Fruit fly (Drosophila melanogaster): ENCODE measurements around the gene m.

The m gene

dm6 chrX:11818047-11818766, 64.1 kb downstream of the m start (continued):
- TF ChIP-seq dpn (GFP tag; optimal IDR thresholded peaks at IDR 0.05): peak; percentile 95 to 96
- TF ChIP-seq nom (GFP tag; optimal IDR thresholded peaks at IDR 0.05): peak; percentile 66
- peak; percentile 90 for TF ChIP-seq btn (GFP tag; optimal IDR thresholded peaks at IDR 0.05)
- no peak for TF ChIP-seq Sin3A (optimal IDR thresholded peaks at IDR 0.05)
- no peak for TF ChIP-seq pita (GFP tag; optimal IDR thresholded peaks at IDR 0.05)
- TF ChIP-seq pb (GFP tag; optimal IDR thresholded peaks at IDR 0.05): peak; percentile 93
- TF ChIP-seq CG7372 (GFP tag; IDR thresholded peaks at IDR 0.05): peak; percentile 89
- peak; percentile 98 for TF ChIP-seq pfk (GFP tag; optimal IDR thresholded peaks at IDR 0.05)
- peak; percentile 52 for TF ChIP-seq CG3995 (GFP tag; optimal IDR thresholded peaks at IDR 0.05)
- peak; percentile 95 for TF ChIP-seq CG12659 (GFP tag; optimal IDR thresholded peaks at IDR 0.05)
- TF ChIP-seq CG11560 (tag; IDR thresholded peaks at IDR 0.05): peak; percentile 68; the same call in 2 of the 3 replicates
- no peak for TF ChIP-seq sc (optimal IDR thresholded peaks at IDR 0.05)
- TF ChIP-seq sc (GFP tag; optimal IDR thresholded peaks at IDR 0.05): peak; percentile 92
- TF ChIP-seq Meics (GFP tag; optimal IDR thresholded peaks at IDR 0.05): peak; percentile 92
- TF ChIP-seq CG9797 (GFP tag; optimal IDR thresholded peaks at IDR 0.05): peak; percentile 16
- TF ChIP-seq maf-S (GFP tag; optimal IDR thresholded peaks at IDR 0.05): peak; percentile 94
- peak; percentile 92 for TF ChIP-seq phol (tag; optimal IDR thresholded peaks at IDR 0.05)
- peak; percentile 83 for TF ChIP-seq CG2116 (GFP tag; optimal IDR thresholded peaks at IDR 0.05)
- peak; percentile 80 for TF ChIP-seq CG5180 (GFP tag; optimal IDR thresholded peaks at IDR 0.05)
- TF ChIP-seq Doc3 (GFP tag; IDR thresholded peaks at IDR 0.05; ENCODE audit: partially characterized antibody): peak; percentile 37; the same call in 1 of the 3 replicates
- TF ChIP-seq D (optimal IDR thresholded peaks at IDR 0.05): no peak
- peak; percentile 91 for TF ChIP-seq D (GFP tag; optimal IDR thresholded peaks at IDR 0.05)
- peak; percentile 86 for TF ChIP-seq Bdp1 (GFP tag; optimal IDR thresholded peaks at IDR 0.05)
- TF ChIP-seq tll (GFP tag; optimal IDR thresholded peaks at IDR 0.05): no peak
- TF ChIP-seq Hmx (GFP tag; optimal IDR thresholded peaks at IDR 0.05): peak; percentile 82
- peak; percentile 95 for TF ChIP-seq CG13424 (tag; optimal IDR thresholded peaks at IDR 0.05)
- TF ChIP-seq trh (GFP tag; optimal IDR thresholded peaks at IDR 0.05): peak; percentile 77
- TF ChIP-seq CG9727 (GFP tag; optimal IDR thresholded peaks at IDR 0.05): peak; percentile 93
- peak; percentile 48; the same call in 1 of the 2 replicates for TF ChIP-seq sna (GFP tag; IDR thresholded peaks at IDR 0.05; ENCODE audit: partially characterized antibody)
- TF ChIP-seq CG6813 (GFP tag; optimal IDR thresholded peaks at IDR 0.05): peak; percentile 93
- TF ChIP-seq CG30431 (GFP tag; optimal IDR thresholded peaks at IDR 0.05): peak; percentile 90
- no peak for TF ChIP-seq CG2129 (GFP tag; IDR thresholded peaks at IDR 0.05; ENCODE audit: partially characterized antibody)
- TF ChIP-seq CG6854 (GFP tag; optimal IDR thresholded peaks at IDR 0.05): peak; percentile 84
- TF ChIP-seq ara (GFP tag; IDR thresholded peaks at IDR 0.05): peak; percentile 93
- TF ChIP-seq CG5953 (GFP tag; IDR thresholded peaks at IDR 0.05): peak; percentile 91
- peak; percentile 84 for TF ChIP-seq CG9876 (GFP tag; optimal IDR thresholded peaks at IDR 0.05)
- no peak for TF ChIP-seq Opbp (GFP tag; IDR thresholded peaks at IDR 0.05; ENCODE audit: partially characterized antibody)
- peak; percentile 83 for TF ChIP-seq Dbx (GFP tag; IDR thresholded peaks at IDR 0.05)
- TF ChIP-seq Chrac-16 (GFP tag; optimal IDR thresholded peaks at IDR 0.05): peak; percentile 95
- TF ChIP-seq Sox102F (GFP tag; optimal IDR thresholded peaks at IDR 0.05): peak; percentile 97
- peak; percentile 84 for TF ChIP-seq CG11696 (GFP tag; IDR thresholded peaks at IDR 0.05)
- TF ChIP-seq HLH54F (GFP tag; optimal IDR thresholded peaks at IDR 0.05): peak; percentile 92
- TF ChIP-seq CG7786 (GFP tag; optimal IDR thresholded peaks at IDR 0.05): peak; percentile 96
- peak; percentile 73 for TF ChIP-seq Ravus (GFP tag; IDR thresholded peaks at IDR 0.05)
- TF ChIP-seq sqz (GFP tag; optimal IDR thresholded peaks at IDR 0.05): peak; percentile 74
- peak; percentile 95 for TF ChIP-seq mam (GFP tag; optimal IDR thresholded peaks at IDR 0.05)
- TF ChIP-seq CG4617 (GFP tag; optimal IDR thresholded peaks at IDR 0.05; ENCODE audit: borderline replicate concordance): peak; percentile 76
- TF ChIP-seq CG32767 (GFP tag; IDR thresholded peaks at IDR 0.05): peak; percentile 95
- TF ChIP-seq HHEX (GFP tag; optimal IDR thresholded peaks at IDR 0.05): peak; percentile 91
